Worm (Caenorhabditis elegans): ENCODE results near the gene T19H12.2.

Gene T19H12.2

ce11 chrV:4932814-4933213, 42.6 kb downstream of the T19H12.2 start, which contains the start of gene C02E7.10:
Gene C02E7.10 (minus strand): TSS chrV:4933045.
- TF ChIP-seq unc-62 (GFP tag; optimal IDR thresholded peaks at IDR 0.05 in 1 of 2) = peak in 1 of 2 experiments; percentile 90
- TF ChIP-seq unc-62 (tag; optimal IDR thresholded peaks at IDR 0.05) = no peak
- no peak for TF ChIP-seq ceh-20 (GFP tag; IDR thresholded peaks at IDR 0.05)
- no peak for TF ChIP-seq hif-1 (tag; optimal IDR thresholded peaks at IDR 0.05)

DNA sequence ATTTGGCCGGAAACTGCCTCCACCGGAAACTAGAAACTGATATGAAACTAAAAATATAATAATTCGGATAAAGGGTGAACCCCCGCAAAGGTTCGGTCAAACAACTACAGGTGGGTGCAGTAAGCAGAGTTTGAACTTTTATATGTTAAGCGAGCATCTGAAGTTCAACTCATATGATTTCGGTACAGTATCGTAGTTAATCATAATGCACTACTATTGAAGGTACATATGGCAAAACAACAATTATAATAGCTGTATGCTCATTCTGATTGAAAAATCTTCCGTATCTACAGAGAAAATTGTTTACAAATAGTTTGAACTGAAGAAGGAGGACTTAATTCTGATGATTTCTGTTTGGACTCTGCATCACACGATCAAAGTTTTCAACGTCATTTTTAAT, 43.0 kb downstream of the T19H12.2 start:
- TF ChIP-seq pha-4 (GFP tag; IDR thresholded peaks at IDR 0.05) (no peak), pha-4 (tag; optimal IDR thresholded peaks at IDR 0.05) (no peak), unc-62 (GFP tag; optimal IDR thresholded peaks at IDR 0.05 in 1 of 2) (peak in 1 of 2 experiments; percentile 98), unc-62 (tag; optimal IDR thresholded peaks at IDR 0.05) (no peak), zfp-3 (GFP tag; conservative IDR thresholded peaks at IDR 0.05) (no peak), mdt-29 (GFP tag; IDR thresholded peaks at IDR 0.05) (no peak)

ce11 chrV:4934406-4934805, 44.2 kb downstream of the T19H12.2 start, which contains the start of gene catp-2:
Gene catp-2 (plus strand): TSS chrV:4934706.
- no peak for TF ChIP-seq jun-1 (tag; optimal IDR thresholded peaks at IDR 0.05)
- no peak for TF ChIP-seq hif-1 (tag; optimal IDR thresholded peaks at IDR 0.05)
- TF ChIP-seq spr-1 (tag; optimal IDR thresholded peaks at IDR 0.05) = no peak
- no peak for TF ChIP-seq dpl-1 (GFP tag; optimal IDR thresholded peaks at IDR 0.05)
- no peak for TF ChIP-seq mxl-2 (GFP tag; conservative IDR thresholded peaks at IDR 0.05)
- TF ChIP-seq attf-4 (tag; optimal IDR thresholded peaks at IDR 0.05) = no peak
- TF ChIP-seq lir-3 (tag; optimal IDR thresholded peaks at IDR 0.05) = no peak
- no peak for TF ChIP-seq nhr-6 (tag; optimal IDR thresholded peaks at IDR 0.05)
- TF ChIP-seq snpc-4 (tag; optimal IDR thresholded peaks at IDR 0.05) = no peak

DNA sequence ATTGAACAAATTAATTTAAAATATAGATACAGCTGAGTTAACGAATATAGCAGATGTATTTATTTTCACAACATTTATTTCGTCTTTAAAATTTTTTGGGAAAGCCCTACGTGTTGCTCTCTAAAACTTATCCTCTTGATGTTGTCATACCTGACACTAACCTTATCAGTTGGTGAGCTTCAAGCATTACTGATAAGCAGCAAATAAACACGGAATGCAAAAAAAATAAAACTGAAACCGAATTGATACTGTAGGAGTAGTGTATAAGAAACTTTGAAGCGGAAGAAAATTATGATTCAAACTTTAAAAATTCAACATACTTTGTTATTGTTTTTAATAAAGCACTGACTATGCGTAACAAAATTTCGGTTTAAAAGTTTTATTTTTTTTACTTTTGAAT, 44.9 kb downstream of the T19H12.2 start:
- TF ChIP-seq fos-1 (tag; optimal IDR thresholded peaks at IDR 0.05) (no peak), F10B5.3 (tag; optimal IDR thresholded peaks at IDR 0.05) (no peak), pqm-1 (tag; optimal IDR thresholded peaks at IDR 0.05) (peak; percentile 68), cey-2 (tag; optimal IDR thresholded peaks at IDR 0.05; ENCODE audit: borderline replicate concordance, insufficient read depth) (no peak), Y5F2A.4 (GFP tag; optimal IDR thresholded peaks at IDR 0.05) (no peak)

DNA sequence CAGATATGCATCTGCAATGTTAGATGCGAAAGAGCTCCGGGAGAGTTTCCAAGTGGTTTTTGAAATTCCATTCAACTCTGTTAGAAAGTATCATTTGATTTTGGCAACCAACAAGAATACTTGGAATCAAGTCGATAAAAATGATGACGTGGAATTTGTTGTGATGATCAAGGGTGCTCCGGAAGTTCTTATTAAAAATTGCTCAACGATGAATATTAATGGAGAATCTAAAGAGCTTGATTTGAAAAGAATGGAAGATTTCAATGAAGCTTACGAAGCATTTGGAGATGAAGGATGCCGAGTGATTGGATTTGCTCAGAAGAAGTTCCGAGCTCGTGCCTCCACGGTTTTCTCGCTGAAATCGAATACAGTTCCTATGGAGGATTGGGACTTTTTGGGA, 47.1 kb downstream of the T19H12.2 start:
- TF ChIP-seq unc-62 (GFP tag; optimal IDR thresholded peaks at IDR 0.05 in 1 of 2) (peak in 1 of 2 experiments; percentile 95), unc-62 (tag; optimal IDR thresholded peaks at IDR 0.05) (no peak), F44E2.7 (GFP tag; IDR thresholded peaks at IDR 0.05) (no peak)

Data from whole organism, L4 larva.